Fruit fly (Drosophila melanogaster) whole organism, embryonic: Measurements from ENCODE around the gene trr.
A peak's percentile ranks its signal among the peaks of the same experiment; 100 is the strongest.

ENCODE experiments used
- Adf1 ChIP-seq: fragments of 200-800 bp; sonication (Bioruptor generic); IDR thresholded peaks from 2 replicates; pipeline ENCODE4 v1.3.6; 2022; ENCODE audit warnings: missing biosample characterization, missing genetic modification characterization
- Asciz ChIP-seq: fragments of 200-800 bp; sonication (Bioruptor generic); optimal IDR thresholded peaks from 2 replicates; lab custom pipeline; 2017; ENCODE audit warnings: missing biosample characterization, mild to moderate bottlenecking, missing genetic modification characterization, missing genetic modification reagents
- BEAF-32 ChIP-seq: fragments of 200-800 bp; sonication (Bioruptor generic); optimal IDR thresholded peaks from 3 replicates; lab custom pipeline; 2017; ENCODE audit warnings: missing biosample characterization, missing genetic modification characterization, mild to moderate bottlenecking, moderate library complexity, missing genetic modification reagents
- Bgb ChIP-seq: fragments of 200-800 bp; sonication (Bioruptor generic); IDR thresholded peaks from 2 replicates; pipeline ENCODE4 v1.3.6; 2022; ENCODE audit warnings: missing biosample characterization, missing genetic modification characterization; ENCODE audit not compliant: partially characterized antibody
- CG10274 ChIP-seq: fragments of 200-800 bp; sonication (Bioruptor generic); optimal IDR thresholded peaks from 3 replicates; lab custom pipeline; 2017; ENCODE audit warnings: missing biosample characterization, mild to moderate bottlenecking, missing genetic modification characterization
- CG12299 ChIP-seq: fragments of 200-800 bp; sonication (Bioruptor generic); optimal IDR thresholded peaks from 2 replicates; lab custom pipeline; 2018; ENCODE audit warnings: missing biosample characterization, mild to moderate bottlenecking, missing genetic modification characterization
- CG13123 ChIP-seq: fragments of 200-800 bp; sonication (Bioruptor generic); optimal IDR thresholded peaks from 2 replicates; lab custom pipeline; 2016; ENCODE audit warnings: missing biosample characterization, missing genetic modification characterization
- CG17328 ChIP-seq: fragments of 200-800 bp; sonication (Bioruptor generic); IDR thresholded peaks from 2 replicates; pipeline ENCODE4 v1.3.6; 2022; ENCODE audit warnings: missing biosample characterization, missing genetic modification characterization
- CG17385 ChIP-seq: fragments of 200-800 bp; sonication (Bioruptor generic); optimal IDR thresholded peaks from 3 replicates; lab custom pipeline; 2018; ENCODE audit warnings: missing biosample characterization, mild to moderate bottlenecking, missing genetic modification characterization
- CG18476 ChIP-seq: fragments of 200-800 bp; sonication (Bioruptor generic); optimal IDR thresholded peaks from 2 replicates; lab custom pipeline; 2016; ENCODE audit warnings: missing biosample characterization, mild to moderate bottlenecking, missing genetic modification characterization
- CG2712 ChIP-seq: fragments of 200-800 bp; optimal IDR thresholded peaks from 3 replicates; lab custom pipeline; 2019; ENCODE audit warnings: missing biosample characterization, mild to moderate bottlenecking, missing genetic modification characterization, moderate library complexity
- CG30020 ChIP-seq: fragments of 200-800 bp; optimal IDR thresholded peaks from 2 replicates; lab custom pipeline; 2019; ENCODE audit warnings: missing biosample characterization, mild to moderate bottlenecking, missing genetic modification characterization, moderate library complexity
- CG32772 ChIP-seq: fragments of 200-800 bp; sonication (Bioruptor generic); IDR thresholded peaks from 2 replicates; pipeline ENCODE4 v1.3.6; 2022; ENCODE audit warnings: missing biosample characterization, missing genetic modification characterization
- CG43689 ChIP-seq: fragments of 200-800 bp; sonication (Bioruptor generic); IDR thresholded peaks from 2 replicates; pipeline ENCODE4 v1.3.6; 2022; ENCODE audit warnings: missing biosample characterization, missing genetic modification characterization
- CG4617 ChIP-seq: fragments of 200-800 bp; sonication (Bioruptor generic); optimal IDR thresholded peaks from 3 replicates; lab custom pipeline; 2016; ENCODE audit warnings: missing biosample characterization, missing genetic modification characterization, borderline replicate concordance
- CG6854 ChIP-seq: fragments of 200-800 bp; sonication (Bioruptor generic); optimal IDR thresholded peaks from 3 replicates; lab custom pipeline; 2017; ENCODE audit warnings: missing biosample characterization, mild to moderate bottlenecking, missing genetic modification characterization
- CG8281 ChIP-seq: fragments of 200-800 bp; sonication (Bioruptor generic); optimal IDR thresholded peaks from 2 replicates; lab custom pipeline; 2018; ENCODE audit warnings: missing biosample characterization, mild to moderate bottlenecking, missing genetic modification characterization, moderate library complexity
- CG8944 ChIP-seq: fragments of 200-800 bp; sonication (Bioruptor generic); optimal IDR thresholded peaks from 3 replicates; lab custom pipeline; 2016; ENCODE audit warnings: missing biosample characterization, missing genetic modification characterization
- Camta ChIP-seq: fragments of 200-800 bp; sonication (Bioruptor generic); optimal IDR thresholded peaks from 2 replicates; lab custom pipeline; 2016; ENCODE audit warnings: missing biosample characterization, missing genetic modification characterization
- Dip2 ChIP-seq: fragments of 200-800 bp; sonication (Bioruptor generic); IDR thresholded peaks from 2 replicates; pipeline ENCODE4 v1.3.6; 2022; ENCODE audit warnings: missing biosample characterization, missing genetic modification characterization
- Doc3 ChIP-seq: fragments of 200-800 bp; sonication (Bioruptor generic); IDR thresholded peaks from 3 replicates; pipeline ENCODE4 v1.3.6; 2022; ENCODE audit warnings: missing biosample characterization, missing genetic modification characterization; ENCODE audit not compliant: partially characterized antibody
- Dp ChIP-seq: fragments of 200-800 bp; sonication (Bioruptor generic); optimal IDR thresholded peaks from 2 replicates; lab custom pipeline; 2018; ENCODE audit warnings: missing biosample characterization, mild to moderate bottlenecking, missing genetic modification characterization, moderate library complexity
- Dref ChIP-seq: fragments of 200-800 bp; sonication (Bioruptor generic); IDR thresholded peaks from 2 replicates; pipeline ENCODE4 v1.3.6; 2022; ENCODE audit warnings: missing biosample characterization, missing genetic modification characterization
- E2f2 ChIP-seq: fragments of 200-800 bp; sonication (Bioruptor generic); IDR thresholded peaks from 2 replicates; pipeline ENCODE4 v1.3.6; 2022; ENCODE audit warnings: missing biosample characterization, missing genetic modification characterization
- Elba2 ChIP-seq: fragments of 200-800 bp; sonication (Bioruptor generic); optimal IDR thresholded peaks from 3 replicates; lab custom pipeline; 2016; ENCODE audit warnings: missing biosample characterization, missing genetic modification characterization
- Gsc ChIP-seq: fragments of 200-800 bp; sonication (Bioruptor generic); IDR thresholded peaks from 2 replicates; pipeline ENCODE4 v1.3.6; 2022; ENCODE audit warnings: missing biosample characterization, missing genetic modification characterization
- HmgZ ChIP-seq: fragments of 200-800 bp; sonication (Bioruptor generic); optimal IDR thresholded peaks from 2 replicates; lab custom pipeline; 2018; ENCODE audit warnings: missing biosample characterization, mild to moderate bottlenecking, missing genetic modification characterization
- Hr78 ChIP-seq, 2 experiments: fragments of 200-800 bp in 1 of 2; fragments of >200 bp in 1 of 2; sonication (Bioruptor generic) in 1 of 2; optimal IDR thresholded peaks; 2 replicates each; lab custom pipeline; 2017 to 2019; ENCODE audit warnings: missing biosample characterization in 2 of 2, missing genetic modification characterization in 2 of 2, mild to moderate bottlenecking in 1 of 2, moderate library complexity in 1 of 2
- Hsf ChIP-seq: fragments of 200-800 bp; sonication (Bioruptor generic); optimal IDR thresholded peaks from 3 replicates; lab custom pipeline; 2016; ENCODE audit warnings: missing biosample characterization, missing genetic modification characterization
- Mrtf ChIP-seq: fragments of 200-800 bp; sonication (Bioruptor generic); IDR thresholded peaks from 3 replicates; pipeline ENCODE4 v1.3.6; 2022; ENCODE audit warnings: missing biosample characterization, missing genetic modification characterization
- Nf-YA ChIP-seq: fragments of 200-800 bp; sonication (Bioruptor generic); IDR thresholded peaks from 2 replicates; pipeline ENCODE4 v1.3.6; 2022; ENCODE audit warnings: missing biosample characterization, missing genetic modification characterization
- Oaz ChIP-seq: fragments of 200-800 bp; sonication (Bioruptor generic); IDR thresholded peaks from 2 replicates; pipeline ENCODE4 v1.3.6; 2022; ENCODE audit warnings: missing biosample characterization, missing genetic modification characterization
- Opbp ChIP-seq: fragments of 200-800 bp; sonication (Bioruptor generic); IDR thresholded peaks from 3 replicates; pipeline ENCODE4 v1.3.6; 2022; ENCODE audit warnings: missing biosample characterization, missing genetic modification characterization; ENCODE audit not compliant: partially characterized antibody
- Optix ChIP-seq: fragments of 200-800 bp; sonication (Bioruptor generic); IDR thresholded peaks from 3 replicates; pipeline ENCODE4 v1.3.6; 2022; ENCODE audit warnings: missing biosample characterization, missing genetic modification characterization
- Ravus ChIP-seq: fragments of 200-800 bp; sonication (Bioruptor generic); IDR thresholded peaks from 2 replicates; pipeline ENCODE4 v1.3.6; 2022; ENCODE audit warnings: missing biosample characterization, missing genetic modification characterization
- Trl ChIP-seq, 3 experiments: fragments of >200 bp in 2 of 3; fragments of 200-800 bp in 1 of 3; sonication (Bioruptor generic) in 1 of 3; optimal IDR thresholded peaks; 2 replicates in 1 of 3; 3 replicates in 2 of 3; lab custom pipeline; 2016 to 2017; ENCODE audit warnings: missing biosample characterization in 1 of 3, missing genetic modification characterization in 1 of 3
- ara ChIP-seq: fragments of 200-800 bp; sonication (Bioruptor generic); IDR thresholded peaks from 2 replicates; pipeline ENCODE4 v1.3.6; 2022; ENCODE audit warnings: missing biosample characterization, missing genetic modification characterization
- ash1 ChIP-seq: fragments of 200-800 bp; sonication (Bioruptor generic); optimal IDR thresholded peaks from 2 replicates; lab custom pipeline; 2018; ENCODE audit warnings: missing biosample characterization, mild to moderate bottlenecking, missing genetic modification characterization
- bigmax ChIP-seq: fragments of 200-800 bp; sonication (Bioruptor generic); optimal IDR thresholded peaks from 2 replicates; lab custom pipeline; 2018; ENCODE audit warnings: missing biosample characterization, mild to moderate bottlenecking, missing genetic modification characterization
- cg ChIP-seq: fragments of 200-800 bp; sonication (Bioruptor generic); optimal IDR thresholded peaks from 3 replicates; lab custom pipeline; 2019; ENCODE audit warnings: missing biosample characterization, mild to moderate bottlenecking, missing genetic modification characterization, moderate library complexity
- ci ChIP-seq: fragments of 200-800 bp; sonication (Bioruptor generic); IDR thresholded peaks from 3 replicates; pipeline ENCODE4 v1.3.6; 2022; ENCODE audit warnings: missing biosample characterization, missing genetic modification characterization
- crc ChIP-seq: fragments of 200-800 bp; sonication (Bioruptor generic); optimal IDR thresholded peaks from 2 replicates; lab custom pipeline; 2016; ENCODE audit warnings: missing biosample characterization, missing genetic modification characterization
- ems ChIP-seq: fragments of 200-800 bp; sonication (Bioruptor generic); optimal IDR thresholded peaks from 3 replicates; lab custom pipeline; 2016; ENCODE audit warnings: missing biosample characterization, missing genetic modification characterization
- ftz-f1 ChIP-seq: fragments of 200-800 bp; sonication (Bioruptor generic); optimal IDR thresholded peaks from 2 replicates; lab custom pipeline; 2016; ENCODE audit warnings: missing biosample characterization, missing genetic modification characterization
- gro ChIP-seq: fragments of 200-800 bp; sonication (Bioruptor generic); optimal IDR thresholded peaks from 2 replicates; lab custom pipeline; 2016; ENCODE audit warnings: missing biosample characterization, missing genetic modification characterization
- knrl ChIP-seq: fragments of 200-800 bp; sonication (Bioruptor generic); IDR thresholded peaks from 3 replicates; pipeline ENCODE4 v1.3.6; 2022; ENCODE audit warnings: missing biosample characterization, missing genetic modification characterization; ENCODE audit not compliant: partially characterized antibody
- nerfin-1 ChIP-seq: fragments of 200-800 bp; sonication (Bioruptor generic); optimal IDR thresholded peaks from 3 replicates; lab custom pipeline; 2019; ENCODE audit warnings: missing biosample characterization, mild to moderate bottlenecking, missing genetic modification characterization, moderate library complexity
- slp2 ChIP-seq: fragments of 200-800 bp; sonication (Bioruptor generic); optimal IDR thresholded peaks from 2 replicates; lab custom pipeline; 2016; ENCODE audit warnings: missing biosample characterization, missing genetic modification characterization
- zen ChIP-seq: fragments of 200-800 bp; sonication (Bioruptor generic); optimal IDR thresholded peaks from 3 replicates; lab custom pipeline; 2018; ENCODE audit warnings: missing biosample characterization, mild to moderate bottlenecking, missing genetic modification characterization, moderate library complexity

Gene trr

dm6 chrX:1922765-1923501 lies 33.2 kb upstream of the trr start, which contains the start of the genes eIF2Bepsilon and Ocrl:
eIF2Bepsilon (minus strand) TSS chrX:1922874.
Ocrl (plus strand) TSS chrX:1922981.
- no peak for TF ChIP-seq crc (GFP tag; lab: Kevin White, UChicago)
- TF ChIP-seq bigmax (GFP tag; lab: Kevin White, UChicago), result no peak
- TF ChIP-seq Oaz, result no peak
- no peak for TF ChIP-seq Ravus (GFP tag; lab: Robert Waterston, UW)
- no peak for TF ChIP-seq CG6854 (GFP tag; lab: Kevin White, UChicago)
- no peak for TF ChIP-seq Camta (GFP tag; lab: Kevin White, UChicago)
- TF ChIP-seq Opbp (GFP tag; lab: Robert Waterston, UW), result peak; percentile 55; the same call in 1 of the 3 replicates
- TF ChIP-seq CG8944 (GFP tag; lab: Kevin White, UChicago), result no peak
- TF ChIP-seq CG13123 (GFP tag; lab: Kevin White, UChicago), result no peak
- peak; percentile 92 for TF ChIP-seq CG4617 (GFP tag; lab: Kevin White, UChicago)
- no peak for TF ChIP-seq Trl (optimal IDR thresholded peaks at IDR 0.05; lab: Kevin White, UChicago)
- no peak for TF ChIP-seq Trl (GFP tag; optimal IDR thresholded peaks at IDR 0.05; lab: Kevin White, UChicago)
- peak; percentile 82 for TF ChIP-seq HmgZ (tag; lab: Kevin White, UChicago)
- no peak for TF ChIP-seq CG8281 (tag; lab: Kevin White, UChicago)
- TF ChIP-seq Hr78 (GFP tag; optimal IDR thresholded peaks at IDR 0.05; lab: Kevin White, UChicago), result no peak
- TF ChIP-seq CG18476 (GFP tag; lab: Kevin White, UChicago), result no peak
- TF ChIP-seq CG43689, result no peak
- peak; percentile 87 for TF ChIP-seq cg (GFP tag; lab: Kevin White, UChicago)
- no peak for TF ChIP-seq Bgb (GFP tag; lab: Robert Waterston, UW)
- no peak for TF ChIP-seq slp2 (GFP tag; lab: Kevin White, UChicago)
- TF ChIP-seq nerfin-1 (tag; lab: Kevin White, UChicago), result peak; percentile 49
- peak; percentile 29 for TF ChIP-seq CG2712 (tag; lab: Kevin White, UChicago)
- TF ChIP-seq CG17385 (GFP tag; lab: Kevin White, UChicago), result no peak
- TF ChIP-seq CG32772, result no peak
- TF ChIP-seq BEAF-32, result peak; percentile 59
- no peak for TF ChIP-seq Optix (GFP tag; lab: Robert Waterston, UW)
- TF ChIP-seq zen, result peak; percentile 56
- no peak for TF ChIP-seq Hsf (GFP tag; lab: Kevin White, UChicago)
- peak; percentile 59 for TF ChIP-seq CG10274 (GFP tag; lab: Kevin White, UChicago)
- TF ChIP-seq ash1, result no peak
- TF ChIP-seq ftz-f1 (GFP tag; lab: Kevin White, UChicago), result peak; percentile 81
- no peak for TF ChIP-seq CG17328 (GFP tag; lab: Robert Waterston, UW)
- no peak for TF ChIP-seq ems (GFP tag; lab: Kevin White, UChicago)
- no peak for TF ChIP-seq Asciz (GFP tag; lab: Kevin White, UChicago)
- peak; percentile 93 for TF ChIP-seq Elba2 (GFP tag; lab: Kevin White, UChicago)
- TF ChIP-seq Dref, result peak; percentile 50
- TF ChIP-seq CG12299 (tag; lab: Kevin White, UChicago), result no peak
- no peak for TF ChIP-seq Dip2 (GFP tag; lab: Robert Waterston, UW)
- TF ChIP-seq ara (GFP tag; lab: Robert Waterston, UW), result no peak
- peak; percentile 46; the same call in 1 of the 2 replicates for TF ChIP-seq E2f2 (GFP tag; lab: Robert Waterston, UW)
- TF ChIP-seq Dp (GFP tag; lab: Kevin White, UChicago), result peak; percentile 55
- TF ChIP-seq Adf1 (GFP tag; lab: Robert Waterston, UW), result no peak
- TF ChIP-seq Doc3 (GFP tag; lab: Robert Waterston, UW), result no peak
- TF ChIP-seq CG30020 (tag; lab: Kevin White, UChicago), result no peak
- 0 out of 3 replicates have a peak, but pooled peaks have one; percentile 24 for TF ChIP-seq knrl (GFP tag; lab: Robert Waterston, UW)
- no peak for TF ChIP-seq Nf-YA
- TF ChIP-seq Mrtf (GFP tag; lab: Robert Waterston, UW), result no peak
- TF ChIP-seq Gsc, result no peak
- TF ChIP-seq ci (GFP tag; lab: Robert Waterston, UW), result peak; percentile 30; the same call in 1 of the 3 replicates
- TF ChIP-seq gro (GFP tag; lab: Kevin White, UChicago), result peak; percentile 42
